Fruit fly (Drosophila melanogaster): ENCODE data around the gene CG14658.
A peak's percentile ranks its signal among the peaks of the same experiment; 100 is the strongest.

The CG14658 gene

dm6 chr3R:4804828-4805707, 25.2 kb downstream of the CG14658 start (continued):
- peak; percentile 29; the same call in 1 of the 2 replicates for TF ChIP-seq ranshi (GFP tag; IDR thresholded peaks at IDR 0.05)
- TF ChIP-seq Hsf (GFP tag; optimal IDR thresholded peaks at IDR 0.05) = no peak
- peak; percentile 35 for TF ChIP-seq sisA (GFP tag; IDR thresholded peaks at IDR 0.05)
- TF ChIP-seq ken (GFP tag; IDR thresholded peaks at IDR 0.05) = no peak
- TF ChIP-seq ac (GFP tag; optimal IDR thresholded peaks at IDR 0.05) = no peak
- no peak for TF ChIP-seq fru (optimal IDR thresholded peaks at IDR 0.05)
- peak in 1 of 2 experiments; percentile 80 for TF ChIP-seq bsh (GFP tag; optimal IDR thresholded peaks at IDR 0.05)
- peak; percentile 50 for TF ChIP-seq CG3407 (GFP tag; optimal IDR thresholded peaks at IDR 0.05)
- TF ChIP-seq HHEX (GFP tag; optimal IDR thresholded peaks at IDR 0.05) = peak; percentile 69
- TF ChIP-seq odd (GFP tag; optimal IDR thresholded peaks at IDR 0.05) = peak; percentile 64
- peak; percentile 33 for TF ChIP-seq cato (GFP tag; optimal IDR thresholded peaks at IDR 0.05; ENCODE audit: borderline replicate concordance)
- TF ChIP-seq CG12155 (GFP tag; optimal IDR thresholded peaks at IDR 0.05) = peak; percentile 20
- TF ChIP-seq CTCF (GFP tag; optimal IDR thresholded peaks at IDR 0.05) = no peak
- TF ChIP-seq en (GFP tag; optimal IDR thresholded peaks at IDR 0.05) = no peak
- peak; percentile 25 for TF ChIP-seq CG6654 (GFP tag; optimal IDR thresholded peaks at IDR 0.05)
- peak; percentile 35; the same call in 1 of the 2 replicates for TF ChIP-seq Atf6 (GFP tag; IDR thresholded peaks at IDR 0.05)
- TF ChIP-seq CG11695 (GFP tag; IDR thresholded peaks at IDR 0.05) = peak; percentile 75
- peak; percentile 78 for TF ChIP-seq CG17829 (tag; optimal IDR thresholded peaks at IDR 0.05)
- TF ChIP-seq CG12744 (GFP tag; optimal IDR thresholded peaks at IDR 0.05) = no peak
- peak; percentile 40; the same call in 1 of the 3 replicates for TF ChIP-seq CG11093 (GFP tag; IDR thresholded peaks at IDR 0.05)

- TF ChIP-seq z (GFP tag; IDR thresholded peaks at IDR 0.05) = peak; percentile 77; the same call in 2 of the 3 replicates
- TF ChIP-seq slbo (GFP tag; IDR thresholded peaks at IDR 0.05) = peak; percentile 14
- TF ChIP-seq CG10209 (GFP tag; optimal IDR thresholded peaks at IDR 0.05) = peak; percentile 40
- TF ChIP-seq amos (GFP tag; IDR thresholded peaks at IDR 0.05; ENCODE audit: partially characterized antibody) = 0 out of 2 replicates have a peak, but pooled peaks have one; percentile 12
- peak; percentile 39 for TF ChIP-seq NfI (GFP tag; optimal IDR thresholded peaks at IDR 0.05)
- peak; percentile 24; the same call in 1 of the 3 replicates for TF ChIP-seq CG16813 (GFP tag; IDR thresholded peaks at IDR 0.05; ENCODE audit: partially characterized antibody)
- TF ChIP-seq BEAF-32 (GFP tag; optimal IDR thresholded peaks at IDR 0.05) = peak; percentile 66
- TF ChIP-seq vnd (GFP tag; IDR thresholded peaks at IDR 0.05; ENCODE audit: partially characterized antibody) = 0 out of 3 replicates have a peak, but pooled peaks have one; percentile 8
- TF ChIP-seq CG7839 (tag; optimal IDR thresholded peaks at IDR 0.05) = peak; percentile 18
- peak; percentile 27 for TF ChIP-seq CG8388 (GFP tag; optimal IDR thresholded peaks at IDR 0.05)
- no peak for TF ChIP-seq nmo (GFP tag; optimal IDR thresholded peaks at IDR 0.05)
- TF ChIP-seq maf-S (GFP tag; optimal IDR thresholded peaks at IDR 0.05) = peak; percentile 17
- TF ChIP-seq H2.0 (GFP tag; IDR thresholded peaks at IDR 0.05) = peak; percentile 27; the same call in 1 of the 2 replicates
- TF ChIP-seq Hr51 (GFP tag; optimal IDR thresholded peaks at IDR 0.05) = peak in 1 of 2 experiments; percentile 39
- TF ChIP-seq HLHmδ (GFP tag; optimal IDR thresholded peaks at IDR 0.05) = no peak
- peak; percentile 29; the same call in 1 of the 2 replicates for TF ChIP-seq seq (GFP tag; IDR thresholded peaks at IDR 0.05)
- TF ChIP-seq CG33213 (GFP tag; optimal IDR thresholded peaks at IDR 0.05) = no peak
- 0 out of 2 replicates have a peak, but pooled peaks have one; percentile 6 for TF ChIP-seq Rx (GFP tag; IDR thresholded peaks at IDR 0.05)
- TF ChIP-seq lilli (GFP tag; optimal IDR thresholded peaks at IDR 0.05) = peak; percentile 3
- no peak for TF ChIP-seq p53 (GFP tag; optimal IDR thresholded peaks at IDR 0.05)
- TF ChIP-seq run (tag; optimal IDR thresholded peaks at IDR 0.05) = peak; percentile 17
- TF ChIP-seq E2f1 (GFP tag; IDR thresholded peaks at IDR 0.05) = peak; percentile 23; the same call in 1 of the 2 replicates
- TF ChIP-seq CG1529 (GFP tag; optimal IDR thresholded peaks at IDR 0.05) = no peak
- peak; percentile 52 for TF ChIP-seq unc-4 (GFP tag; IDR thresholded peaks at IDR 0.05; ENCODE audit: partially characterized antibody)
- TF ChIP-seq corto (GFP tag; optimal IDR thresholded peaks at IDR 0.05) = no peak
- TF ChIP-seq CG11504 (tag; optimal IDR thresholded peaks at IDR 0.05) = no peak
- 0 out of 2 replicates have a peak, but pooled peaks have one; percentile 12 for TF ChIP-seq ttk (GFP tag; IDR thresholded peaks at IDR 0.05)
- peak in 1 of 2 experiments; percentile 4 for TF ChIP-seq dpn (GFP tag; optimal IDR thresholded peaks at IDR 0.05)
These were observed 26.1 kb downstream of the CG14658 start for dm6 chr3R:4804126-4804649.

Measured in whole organism, embryonic.